Fruit fly (Drosophila melanogaster): ENCODE measurements around the gene CG10576.

- TF ChIP-seq insv (optimal IDR thresholded peaks at IDR 0.05) (no peak), psq (optimal IDR thresholded peaks at IDR 0.05) (no peak), ttk (optimal IDR thresholded peaks at IDR 0.05) (no peak), Myc (optimal IDR thresholded peaks at IDR 0.05) (no peak)
Observed at dm6 chr3L:5765844-5766200, 320 bp upstream of the CG10576 start, which contains the start of gene Txl.
